Worm (Caenorhabditis elegans) whole organism, L4/young adult: ENCODE measurements around the gene C01F6.14.

Experiments
- W03F9.2 ChIP-seq: fragments of 150-350 bp; optimal IDR thresholded peaks from 2 replicates; lab custom pipeline; 2014; ENCODE audit warnings: missing biosample characterization, missing genetic modification characterization
- dao-5 ChIP-seq: sonication (generic microtip); optimal IDR thresholded peaks from 2 replicates; lab custom pipeline; 2016; ENCODE audit warnings: missing genotype, missing genetic modification characterization, moderate library complexity, missing compliant biosample characterization

DNA sequence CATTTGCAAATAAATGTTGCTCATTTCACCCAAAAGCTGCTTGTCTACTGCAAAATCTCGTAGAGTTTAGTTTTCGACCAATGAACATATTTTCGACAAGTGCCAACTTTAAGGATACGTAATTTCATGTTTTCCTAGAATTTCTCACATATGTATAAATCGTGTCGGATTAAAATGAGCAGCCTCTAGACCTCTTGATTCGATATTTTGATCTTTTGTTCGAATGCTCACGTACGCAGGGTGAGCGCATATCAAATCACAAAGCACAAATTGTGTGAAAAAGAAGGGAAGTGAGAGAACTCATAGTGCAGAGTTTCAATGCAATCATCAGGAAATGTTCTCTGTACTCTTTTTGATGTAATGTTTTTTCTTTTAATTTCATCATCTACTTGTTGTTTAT, 40.4 kb downstream of the C01F6.14 start:
- TF ChIP-seq dao-5 = no peak
- no peak for TF ChIP-seq W03F9.2 (tag; lab: Kevin White, UChicago)
